Fruit fly (Drosophila melanogaster) whole organism, embryonic: ENCODE results near the gene Tnpo-SR.

ENCODE experiments used
- B-H2 ChIP-seq: fragments of 200-800 bp; sonication (Bioruptor generic); optimal IDR thresholded peaks from 2 replicates; lab custom pipeline; 2018; ENCODE audit warnings: missing biosample characterization, mild to moderate bottlenecking, missing genetic modification characterization
- BEAF-32 ChIP-seq: fragments of 200-800 bp; sonication (Bioruptor generic); optimal IDR thresholded peaks from 3 replicates; lab custom pipeline; 2017; ENCODE audit warnings: missing biosample characterization, missing genetic modification characterization, mild to moderate bottlenecking, moderate library complexity, missing genetic modification reagents
- CG1024 ChIP-seq: fragments of 200-800 bp; sonication (Bioruptor generic); IDR thresholded peaks from 2 replicates; pipeline ENCODE4 v1.3.6; 2022; ENCODE audit warnings: missing biosample characterization, missing genetic modification characterization
- CG10654 ChIP-seq: fragments of 200-800 bp; sonication (Bioruptor generic); optimal IDR thresholded peaks from 2 replicates; lab custom pipeline; 2016; ENCODE audit warnings: missing biosample characterization, missing genetic modification characterization
- CG10959 ChIP-seq: fragments of 200-800 bp; sonication (Bioruptor generic); IDR thresholded peaks from 2 replicates; pipeline ENCODE4 v1.3.6; 2022; ENCODE audit warnings: missing biosample characterization, missing genetic modification characterization
- CG12942 ChIP-seq: fragments of 200-800 bp; sonication (Bioruptor generic); optimal IDR thresholded peaks from 3 replicates; lab custom pipeline; 2016; ENCODE audit warnings: missing biosample characterization, missing genetic modification characterization
- CG14710 ChIP-seq: fragments of 200-800 bp; sonication (Bioruptor generic); optimal IDR thresholded peaks from 3 replicates; lab custom pipeline; 2019; ENCODE audit warnings: missing biosample characterization, mild to moderate bottlenecking, missing genetic modification characterization, moderate library complexity
- CG14860 ChIP-seq: fragments of 200-800 bp; sonication (Bioruptor generic); IDR thresholded peaks from 3 replicates; pipeline ENCODE4 v1.3.6; 2022; ENCODE audit warnings: missing biosample characterization, missing genetic modification characterization; ENCODE audit not compliant: partially characterized antibody
- CG14965 ChIP-seq: fragments of 200-800 bp; sonication (Bioruptor generic); optimal IDR thresholded peaks from 2 replicates; lab custom pipeline; 2016; ENCODE audit warnings: missing biosample characterization, missing genetic modification characterization, borderline replicate concordance
- CG1603 ChIP-seq: fragments of 200-800 bp; sonication (Bioruptor generic); optimal IDR thresholded peaks from 2 replicates; lab custom pipeline; 2019; ENCODE audit warnings: missing biosample characterization, mild to moderate bottlenecking, missing genetic modification characterization, moderate library complexity
- CG1647 ChIP-seq: fragments of 200-800 bp; sonication (Bioruptor generic); optimal IDR thresholded peaks from 3 replicates; lab custom pipeline; 2016; ENCODE audit warnings: missing biosample characterization, missing genetic modification characterization
- CG17829 ChIP-seq: fragments of 200-800 bp; optimal IDR thresholded peaks from 2 replicates; lab custom pipeline; 2019; ENCODE audit warnings: missing biosample characterization, mild to moderate bottlenecking, missing genetic modification characterization, moderate library complexity
- CG18262 ChIP-seq: fragments of 200-800 bp; optimal IDR thresholded peaks from 3 replicates; lab custom pipeline; 2019; ENCODE audit warnings: missing biosample characterization, mild to moderate bottlenecking, missing genetic modification characterization, moderate library complexity
- CG6654 ChIP-seq: fragments of 200-800 bp; sonication (Bioruptor generic); optimal IDR thresholded peaks from 2 replicates; lab custom pipeline; 2017; ENCODE audit warnings: missing biosample characterization, mild to moderate bottlenecking, missing genetic modification characterization
- CG6791 ChIP-seq: fragments of 200-800 bp; sonication (Bioruptor generic); IDR thresholded peaks from 3 replicates; pipeline ENCODE4 v1.3.6; 2022; ENCODE audit warnings: missing biosample characterization, missing genetic modification characterization; ENCODE audit not compliant: partially characterized antibody
- CG7556 ChIP-seq: fragments of 200-800 bp; sonication (Bioruptor generic); optimal IDR thresholded peaks from 2 replicates; lab custom pipeline; 2017; ENCODE audit warnings: missing biosample characterization, mild to moderate bottlenecking, missing genetic modification characterization
- CG7745 ChIP-seq: fragments of 200-800 bp; sonication (Bioruptor generic); optimal IDR thresholded peaks from 2 replicates; lab custom pipeline; 2018; ENCODE audit warnings: missing biosample characterization, mild to moderate bottlenecking, missing genetic modification characterization, moderate library complexity
- CG7786 ChIP-seq: fragments of 200-800 bp; sonication (Bioruptor generic); optimal IDR thresholded peaks from 2 replicates; lab custom pipeline; 2016; ENCODE audit warnings: missing biosample characterization, missing genetic modification characterization
- CG8359 ChIP-seq: fragments of 200-800 bp; sonication (Bioruptor generic); optimal IDR thresholded peaks from 2 replicates; lab custom pipeline; 2017; ENCODE audit warnings: missing biosample characterization, mild to moderate bottlenecking, missing genetic modification characterization, borderline replicate concordance
- CG8388 ChIP-seq: fragments of 200-800 bp; sonication (Bioruptor generic); optimal IDR thresholded peaks from 2 replicates; lab custom pipeline; 2019; ENCODE audit warnings: missing biosample characterization, mild to moderate bottlenecking, missing genetic modification characterization, moderate library complexity
- CG8924 ChIP-seq: fragments of 200-800 bp; optimal IDR thresholded peaks from 3 replicates; lab custom pipeline; 2019; ENCODE audit warnings: missing biosample characterization, mild to moderate bottlenecking, missing genetic modification characterization, moderate library complexity
- CG9437 ChIP-seq: fragments of 200-800 bp; sonication (Bioruptor generic); optimal IDR thresholded peaks from 2 replicates; lab custom pipeline; 2018; ENCODE audit warnings: missing biosample characterization, mild to moderate bottlenecking, missing genetic modification characterization
- Dll ChIP-seq: fragments of 200-800 bp; sonication (Bioruptor generic); IDR thresholded peaks from 4 replicates; pipeline ENCODE4 v1.3.6; 2022; ENCODE audit warnings: missing biosample characterization, missing genetic modification characterization; ENCODE audit not compliant: partially characterized antibody
- Dp ChIP-seq: fragments of 200-800 bp; sonication (Bioruptor generic); optimal IDR thresholded peaks from 2 replicates; lab custom pipeline; 2018; ENCODE audit warnings: missing biosample characterization, mild to moderate bottlenecking, missing genetic modification characterization, moderate library complexity
- HLH54F ChIP-seq: fragments of 200-800 bp; sonication (Bioruptor generic); optimal IDR thresholded peaks from 3 replicates; lab custom pipeline; 2016; ENCODE audit warnings: missing biosample characterization, missing genetic modification characterization
- Lim3 ChIP-seq: fragments of 200-800 bp; sonication (Bioruptor generic); IDR thresholded peaks from 2 replicates; pipeline ENCODE4 v1.3.6; 2022; ENCODE audit warnings: missing biosample characterization, missing genetic modification characterization
- Lpt ChIP-seq: fragments of >200 bp; optimal IDR thresholded peaks from 2 replicates; lab custom pipeline; 2018; ENCODE audit warnings: missing biosample characterization, missing genetic modification characterization
- NFAT ChIP-seq: fragments of 200-800 bp; sonication (Bioruptor generic); IDR thresholded peaks from 2 replicates; pipeline ENCODE4 v1.3.6; 2022; ENCODE audit warnings: missing biosample characterization, missing genetic modification characterization
- Nf-YA ChIP-seq: fragments of 200-800 bp; sonication (Bioruptor generic); IDR thresholded peaks from 2 replicates; pipeline ENCODE4 v1.3.6; 2022; ENCODE audit warnings: missing biosample characterization, missing genetic modification characterization
- Oli ChIP-seq: fragments of 200-800 bp; sonication (Bioruptor generic); optimal IDR thresholded peaks from 2 replicates; lab custom pipeline; 2018; ENCODE audit warnings: missing biosample characterization, mild to moderate bottlenecking, missing genetic modification characterization, moderate library complexity
- Spps ChIP-seq: fragments of 200-800 bp; sonication (Bioruptor generic); optimal IDR thresholded peaks from 2 replicates; lab custom pipeline; 2018; ENCODE audit warnings: missing biosample characterization, mild to moderate bottlenecking, missing genetic modification characterization
- abd-A ChIP-seq: fragments of 200-800 bp; sonication (Bioruptor generic); optimal IDR thresholded peaks from 3 replicates; lab custom pipeline; 2019; ENCODE audit warnings: missing biosample characterization, mild to moderate bottlenecking, missing genetic modification characterization, moderate library complexity
- aop ChIP-seq: fragments of 200-800 bp; sonication (Bioruptor generic); IDR thresholded peaks from 2 replicates; pipeline ENCODE4 v1.3.6; 2022; ENCODE audit warnings: missing biosample characterization, missing genetic modification characterization
- ara ChIP-seq: fragments of 200-800 bp; sonication (Bioruptor generic); IDR thresholded peaks from 2 replicates; pipeline ENCODE4 v1.3.6; 2022; ENCODE audit warnings: missing biosample characterization, missing genetic modification characterization
- bbx ChIP-seq: fragments of 200-800 bp; sonication (Bioruptor generic); IDR thresholded peaks from 2 replicates; pipeline ENCODE4 v1.3.6; 2022; ENCODE audit warnings: missing biosample characterization, missing genetic modification characterization; ENCODE audit not compliant: partially characterized antibody
- btn ChIP-seq: fragments of 200-800 bp; sonication (Bioruptor generic); optimal IDR thresholded peaks from 2 replicates; lab custom pipeline; 2016; ENCODE audit warnings: missing biosample characterization, missing genetic modification characterization
- corto ChIP-seq: fragments of 200-800 bp; sonication (Bioruptor generic); optimal IDR thresholded peaks from 2 replicates; lab custom pipeline; 2016; ENCODE audit warnings: missing biosample characterization, mild to moderate bottlenecking, missing genetic modification characterization, moderate library complexity
- dmrt99B ChIP-seq: fragments of 200-800 bp; sonication (Bioruptor generic); optimal IDR thresholded peaks from 2 replicates; lab custom pipeline; 2018; ENCODE audit warnings: missing biosample characterization, mild to moderate bottlenecking, missing genetic modification characterization, moderate library complexity
- fu2 ChIP-seq: fragments of 200-800 bp; sonication (Bioruptor generic); optimal IDR thresholded peaks from 2 replicates; lab custom pipeline; 2016; ENCODE audit warnings: missing biosample characterization, missing genetic modification characterization
- hb ChIP-seq: fragments of 200-800 bp; sonication (Bioruptor generic); IDR thresholded peaks from 3 replicates; pipeline ENCODE4 v1.3.6; 2022; ENCODE audit warnings: missing biosample characterization, missing genetic modification characterization; ENCODE audit not compliant: partially characterized antibody
- hth ChIP-seq: fragments of >200 bp; optimal IDR thresholded peaks from 2 replicates; lab custom pipeline; 2017; ENCODE audit warnings: inconsistent platforms
- lbe ChIP-seq: fragments of 200-800 bp; sonication (Bioruptor generic); optimal IDR thresholded peaks from 2 replicates; lab custom pipeline; 2016; ENCODE audit warnings: missing biosample characterization, mild to moderate bottlenecking, missing genetic modification characterization
- lilli ChIP-seq: fragments of 200-800 bp; sonication (Bioruptor generic); optimal IDR thresholded peaks from 3 replicates; lab custom pipeline; 2016; ENCODE audit warnings: missing biosample characterization, missing genetic modification characterization
- nau ChIP-seq: fragments of 200-800 bp; sonication (Bioruptor generic); optimal IDR thresholded peaks from 3 replicates; lab custom pipeline; 2017; ENCODE audit warnings: missing biosample characterization, mild to moderate bottlenecking, missing genetic modification characterization, missing genetic modification reagents
- p53 ChIP-seq: fragments of 200-800 bp; sonication (Bioruptor generic); optimal IDR thresholded peaks from 2 replicates; lab custom pipeline; 2016; ENCODE audit warnings: missing biosample characterization, missing genetic modification characterization
- peb ChIP-seq: fragments of 200-800 bp; sonication (Bioruptor generic); IDR thresholded peaks from 2 replicates; pipeline ENCODE4 v1.3.6; 2022; ENCODE audit warnings: missing biosample characterization, missing genetic modification characterization
- pum ChIP-seq: fragments of 200-800 bp; sonication (Bioruptor generic); optimal IDR thresholded peaks from 2 replicates; lab custom pipeline; 2016; ENCODE audit warnings: missing biosample characterization, missing genetic modification characterization
- sqz ChIP-seq: fragments of 200-800 bp; sonication (Bioruptor generic); optimal IDR thresholded peaks from 3 replicates; lab custom pipeline; 2018; ENCODE audit warnings: missing biosample characterization, mild to moderate bottlenecking, missing genetic modification characterization
- ttk ChIP-seq: fragments of 200-800 bp; sonication (Bioruptor generic); IDR thresholded peaks from 2 replicates; pipeline ENCODE4 v2.1.2; 2022; ENCODE audit warnings: missing biosample characterization, missing genetic modification characterization
- vfl ChIP-seq: fragments of 200-800 bp; sonication (Bioruptor generic); optimal IDR thresholded peaks from 2 replicates; lab custom pipeline; 2016; ENCODE audit warnings: missing biosample characterization, missing genetic modification characterization

Tnpo-SR gene

dm6 chr2L:2759654-2760053 lies at the start of gene Tnpo-SR, which contains the start of the genes HemK2 and Snapin (continued):
- TF ChIP-seq CG9437 (GFP tag; lab: Kevin White, UChicago) (peak; percentile 67), B-H2 (GFP tag; lab: Kevin White, UChicago) (peak; percentile 95), CG8924 (tag; lab: Kevin White, UChicago) (peak; percentile 92), CG8359 (peak; percentile 59), CG1647 (GFP tag; lab: Kevin White, UChicago) (peak; percentile 90), CG8388 (GFP tag; lab: Kevin White, UChicago) (peak; percentile 85), CG18262 (tag; lab: Kevin White, UChicago) (peak; percentile 89), Lpt (GFP tag; lab: Kevin White, UChicago) (no peak), corto (peak; percentile 87), Spps (tag; lab: Kevin White, UChicago) (peak; percentile 69), CG12942 (peak; percentile 87), CG6791 (GFP tag; lab: Robert Waterston, UW) (peak; percentile 88), CG6654 (GFP tag; lab: Kevin White, UChicago) (peak; percentile 36), pum (peak; percentile 79), CG10654 (GFP tag; lab: Kevin White, UChicago) (peak; percentile 80), vfl (peak; percentile 92), nau (GFP tag; lab: Kevin White, UChicago) (peak; percentile 77), aop (peak; percentile 83), CG7556 (peak; percentile 91), bbx (GFP tag; lab: Robert Waterston, UW) (peak; percentile 88), CG7786 (GFP tag; lab: Kevin White, UChicago) (peak; percentile 82), dmrt99B (peak; percentile 88), Dp (GFP tag; lab: Kevin White, UChicago) (peak; percentile 43), ara (GFP tag; lab: Robert Waterston, UW) (peak; percentile 88), Dll (GFP tag; lab: Robert Waterston, UW) (peak; percentile 98), peb (GFP tag; lab: Robert Waterston, UW) (peak; percentile 91), fu2 (GFP tag; lab: Kevin White, UChicago) (peak; percentile 76), NFAT (GFP tag; lab: Robert Waterston, UW) (peak; percentile 94), Lim3 (GFP tag; lab: Robert Waterston, UW) (peak; percentile 60; the same call in 1 of the 2 replicates), hb (GFP tag; lab: Robert Waterston, UW) (peak; percentile 93), Oli (tag; lab: Kevin White, UChicago) (peak; percentile 80), CG17829 (peak; percentile 94), Nf-YA (GFP tag; lab: Robert Waterston, UW) (peak; percentile 83), btn (GFP tag; lab: Kevin White, UChicago) (peak; percentile 53), BEAF-32 (GFP tag; lab: Kevin White, UChicago) (peak; percentile 99), sqz (GFP tag; lab: Kevin White, UChicago) (peak; percentile 59), HLH54F (GFP tag; lab: Kevin White, UChicago) (peak; percentile 86), CG1603 (tag; lab: Kevin White, UChicago) (peak; percentile 81), CG7745 (tag; lab: Kevin White, UChicago) (peak; percentile 54), lbe (GFP tag; lab: Kevin White, UChicago) (peak; percentile 93), CG14965 (no peak), p53 (GFP tag; lab: Kevin White, UChicago) (no peak), hth (lab: Kevin White, UChicago) (no peak), CG10959 (GFP tag; lab: Robert Waterston, UW) (peak; percentile 87), ttk (GFP tag; lab: Robert Waterston, UW) (peak; percentile 89), abd-A (tag; lab: Kevin White, UChicago) (peak; percentile 95), lilli (GFP tag; lab: Kevin White, UChicago) (peak; percentile 95), CG14860 (GFP tag; lab: Robert Waterston, UW) (peak; percentile 93), CG1024 (GFP tag; lab: Robert Waterston, UW) (peak; percentile 81), CG14710 (tag; lab: Kevin White, UChicago) (peak; percentile 94)
